Worm (Caenorhabditis elegans) whole organism, L3 larva: Measurements from ENCODE around the gene smu-2.

Experiments
- R02D3.7 ChIP-seq: fragments of 150-350 bp; optimal IDR thresholded peaks from 2 replicates; lab custom pipeline; 2014; ENCODE audit warnings: missing biosample characterization, missing genetic modification characterization
- ceh-16 ChIP-seq: sonication (generic microtip); optimal IDR thresholded peaks from 2 replicates; lab custom pipeline; 2017; ENCODE audit warnings: missing biosample characterization, missing genetic modification characterization
- ceh-28 ChIP-seq: fragments of 150-350 bp; optimal IDR thresholded peaks from 2 replicates; lab custom pipeline; 2014; ENCODE audit warnings: missing biosample characterization, missing genetic modification reagents, missing genetic modification characterization
- ceh-82 ChIP-seq: fragments of 150-350 bp; optimal IDR thresholded peaks from 2 replicates; lab custom pipeline; 2014; ENCODE audit warnings: missing biosample characterization, missing genetic modification characterization
- daf-12 ChIP-seq: fragments of 150-350 bp; optimal IDR thresholded peaks from 2 replicates; lab custom pipeline; 2014; ENCODE audit warnings: missing biosample characterization, missing genetic modification reagents, missing genetic modification characterization
- egl-27 ChIP-seq: sonication (generic microtip); optimal IDR thresholded peaks from 4 replicates; lab custom pipeline; 2017; ENCODE audit warnings: missing biosample characterization, missing genetic modification reagents, missing genetic modification characterization
- egl-5 ChIP-seq: fragments of 150-350 bp; optimal IDR thresholded peaks from 2 replicates; lab custom pipeline; 2017; ENCODE audit warnings: missing biosample characterization, missing genetic modification reagents, missing genetic modification characterization, inconsistent platforms
- elt-2 ChIP-seq: sonication (generic microtip); optimal IDR thresholded peaks from 2 replicates; lab custom pipeline; 2016; ENCODE audit warnings: missing genetic modification reagents, mild to moderate bottlenecking, missing genetic modification characterization, missing compliant biosample characterization
- elt-3 ChIP-seq, 3 experiments: fragments of 150-350 bp in 1 of 3; sonication (generic microtip) in 2 of 3; optimal IDR thresholded peaks; 2 replicates in 2 of 3; 4 replicates in 1 of 3; lab custom pipeline; 2014 to 2017; ENCODE audit warnings: missing biosample characterization in 3 of 3, missing genetic modification characterization in 3 of 3
- fkh-10 ChIP-seq: sonication (generic microtip); optimal IDR thresholded peaks from 2 replicates; lab custom pipeline; 2017; ENCODE audit warnings: missing biosample characterization, missing genetic modification reagents, missing genetic modification characterization
- fkh-2 ChIP-seq: fragments of 150-350 bp; optimal IDR thresholded peaks from 2 replicates; lab custom pipeline; 2014; ENCODE audit warnings: missing biosample characterization, missing genetic modification reagents, missing genetic modification characterization
- hmg-11 ChIP-seq: sonication (generic microtip); optimal IDR thresholded peaks from 2 replicates; lab custom pipeline; 2016; ENCODE audit warnings: missing genetic modification characterization, missing compliant biosample characterization
- jun-1 ChIP-seq: fragments of 150-350 bp; optimal IDR thresholded peaks from 2 replicates; lab custom pipeline; 2014; ENCODE audit warnings: missing biosample characterization, missing genetic modification reagents, missing genetic modification characterization
- lin-15B ChIP-seq: fragments of 150-350 bp; optimal IDR thresholded peaks from 2 replicates; lab custom pipeline; 2014; ENCODE audit warnings: missing biosample characterization, missing genetic modification characterization
- lin-39 ChIP-seq: fragments of 150-350 bp; optimal IDR thresholded peaks from 2 replicates; lab custom pipeline; 2018; ENCODE audit warnings: missing biosample characterization, missing genetic modification reagents, missing genetic modification characterization
- lsy-12 ChIP-seq: sonication (generic microtip); optimal IDR thresholded peaks from 2 replicates; lab custom pipeline; 2016; ENCODE audit warnings: mild to moderate bottlenecking, missing genetic modification characterization, missing compliant biosample characterization
- mdl-1 ChIP-seq: fragments of 150-350 bp; optimal IDR thresholded peaks from 2 replicates; lab custom pipeline; 2014; ENCODE audit warnings: missing biosample characterization, missing genetic modification characterization
- nfya-1 ChIP-seq: sonication (generic microtip); optimal IDR thresholded peaks from 2 replicates; lab custom pipeline; 2017; ENCODE audit warnings: missing genetic modification characterization, mild to moderate bottlenecking, missing compliant biosample characterization, antibody characterized with exemption, moderate library complexity; ENCODE audit not compliant: insufficient read depth
- nhr-11 ChIP-seq: fragments of 150-350 bp; optimal IDR thresholded peaks from 2 replicates; lab custom pipeline; 2014; ENCODE audit warnings: missing biosample characterization, missing genetic modification characterization
- nhr-12 ChIP-seq: fragments of 150-350 bp; optimal IDR thresholded peaks from 2 replicates; lab custom pipeline; 2014; ENCODE audit warnings: missing biosample characterization, missing genetic modification characterization
- nhr-23 ChIP-seq: fragments of 150-350 bp; optimal IDR thresholded peaks from 2 replicates; lab custom pipeline; 2014; ENCODE audit warnings: missing biosample characterization, missing genetic modification reagents, missing genetic modification characterization
- nhr-237 ChIP-seq: fragments of 150-350 bp; optimal IDR thresholded peaks from 2 replicates; lab custom pipeline; 2014; ENCODE audit warnings: missing biosample characterization, missing genetic modification characterization
- nhr-25 ChIP-seq: sonication (generic microtip); optimal IDR thresholded peaks from 2 replicates; lab custom pipeline; 2017; ENCODE audit warnings: missing biosample characterization, missing genetic modification characterization
- nhr-28 ChIP-seq: fragments of 150-350 bp; optimal IDR thresholded peaks from 2 replicates; lab custom pipeline; 2014; ENCODE audit warnings: missing biosample characterization, missing genetic modification characterization
- nhr-43 ChIP-seq: sonication (generic microtip); optimal IDR thresholded peaks from 2 replicates; lab custom pipeline; 2016; ENCODE audit warnings: mild to moderate bottlenecking, missing genetic modification characterization, missing compliant biosample characterization; ENCODE audit not compliant: poor library complexity, severe bottlenecking
- nhr-76 ChIP-seq: fragments of 150-350 bp; sonication (generic microtip); optimal IDR thresholded peaks from 5 replicates; lab custom pipeline; 2014; ENCODE audit warnings: missing biosample characterization, missing genetic modification characterization
- nhr-77 ChIP-seq: fragments of 150-350 bp; optimal IDR thresholded peaks from 2 replicates; lab custom pipeline; 2014; ENCODE audit warnings: missing biosample characterization, missing genetic modification characterization
- pha-4 ChIP-seq: fragments of 150-350 bp; optimal IDR thresholded peaks from 2 replicates; lab custom pipeline; 2014; ENCODE audit warnings: missing biosample characterization, missing genetic modification reagents, missing genetic modification characterization
- skn-1 ChIP-seq: fragments of 150-350 bp; optimal IDR thresholded peaks from 2 replicates; lab custom pipeline; 2014; ENCODE audit warnings: missing biosample characterization, missing genetic modification characterization
- snpc-4 ChIP-seq: fragments of 150-350 bp; optimal IDR thresholded peaks from 2 replicates; lab custom pipeline; 2014; ENCODE audit warnings: missing biosample characterization, missing genetic modification characterization
- tbx-2 ChIP-seq: sonication (generic microtip); optimal IDR thresholded peaks from 2 replicates; lab custom pipeline; 2016; ENCODE audit warnings: mild to moderate bottlenecking, missing genetic modification characterization, missing compliant biosample characterization
- unc-39 ChIP-seq: sonication (generic microtip); optimal IDR thresholded peaks from 4 replicates; lab custom pipeline; 2017; ENCODE audit warnings: missing biosample characterization, missing genetic modification characterization
- unc-62 ChIP-seq: fragments of 150-350 bp; sonication (generic microtip); optimal IDR thresholded peaks from 4 replicates; lab custom pipeline; 2014; ENCODE audit warnings: missing biosample characterization, missing genetic modification reagents, missing genetic modification characterization
- zag-1 ChIP-seq: fragments of 150-350 bp; optimal IDR thresholded peaks from 2 replicates; lab custom pipeline; 2014; ENCODE audit warnings: missing biosample characterization, missing genetic modification characterization
- ztf-11 ChIP-seq: fragments of 150-350 bp; optimal IDR thresholded peaks from 2 replicates; lab custom pipeline; 2014; ENCODE audit warnings: missing biosample characterization, missing genetic modification characterization
- ztf-4 ChIP-seq: fragments of 150-350 bp; optimal IDR thresholded peaks from 2 replicates; lab custom pipeline; 2014; ENCODE audit warnings: missing biosample characterization, missing genetic modification characterization

Gene smu-2

ce11 chrII:3500373-3500772, 18.2 kb downstream of the smu-2 start:
- TF ChIP-seq ceh-16 (tag; lab: Kevin White, UChicago) (no peak), nhr-76 (tag; lab: Kevin White, UChicago) (no peak), daf-12 (tag; lab: Kevin White, UChicago) (no peak), ceh-82 (tag; lab: Kevin White, UChicago) (no peak), nhr-77 (tag; lab: Kevin White, UChicago) (no peak), ztf-11 (tag; lab: Kevin White, UChicago) (no peak), lin-15B (tag; lab: Kevin White, UChicago) (no peak), mdl-1 (no peak), lsy-12 (tag; lab: Kevin White, UChicago) (no peak)

- TF ChIP-seq zag-1 (tag; lab: Kevin White, UChicago) (no peak), nhr-237 (no peak), lin-39 (tag; lab: Kevin White, UChicago) (no peak), unc-39 (tag; lab: Kevin White, UChicago) (no peak), skn-1 (no peak), ceh-82 (tag; lab: Kevin White, UChicago) (no peak), nhr-12 (tag; lab: Kevin White, UChicago) (no peak), nhr-23 (no peak), nfya-1 (no peak), nhr-43 (tag; lab: Kevin White, UChicago) (no peak), R02D3.7 (tag; lab: Kevin White, UChicago) (no peak), elt-2 (no peak), ztf-4 (tag; lab: Kevin White, UChicago) (no peak), pha-4 (tag; lab: Kevin White, UChicago) (no peak), nhr-28 (tag; lab: Kevin White, UChicago) (no peak), nhr-11 (tag; lab: Kevin White, UChicago) (no peak), mdl-1 (no peak), nhr-25 (no peak)
- TF ChIP-seq, all 47 proteins: peak for 0
Observed at ce11 chrII:3502011-3502410, 19.8 kb downstream of the smu-2 start.

DNA sequence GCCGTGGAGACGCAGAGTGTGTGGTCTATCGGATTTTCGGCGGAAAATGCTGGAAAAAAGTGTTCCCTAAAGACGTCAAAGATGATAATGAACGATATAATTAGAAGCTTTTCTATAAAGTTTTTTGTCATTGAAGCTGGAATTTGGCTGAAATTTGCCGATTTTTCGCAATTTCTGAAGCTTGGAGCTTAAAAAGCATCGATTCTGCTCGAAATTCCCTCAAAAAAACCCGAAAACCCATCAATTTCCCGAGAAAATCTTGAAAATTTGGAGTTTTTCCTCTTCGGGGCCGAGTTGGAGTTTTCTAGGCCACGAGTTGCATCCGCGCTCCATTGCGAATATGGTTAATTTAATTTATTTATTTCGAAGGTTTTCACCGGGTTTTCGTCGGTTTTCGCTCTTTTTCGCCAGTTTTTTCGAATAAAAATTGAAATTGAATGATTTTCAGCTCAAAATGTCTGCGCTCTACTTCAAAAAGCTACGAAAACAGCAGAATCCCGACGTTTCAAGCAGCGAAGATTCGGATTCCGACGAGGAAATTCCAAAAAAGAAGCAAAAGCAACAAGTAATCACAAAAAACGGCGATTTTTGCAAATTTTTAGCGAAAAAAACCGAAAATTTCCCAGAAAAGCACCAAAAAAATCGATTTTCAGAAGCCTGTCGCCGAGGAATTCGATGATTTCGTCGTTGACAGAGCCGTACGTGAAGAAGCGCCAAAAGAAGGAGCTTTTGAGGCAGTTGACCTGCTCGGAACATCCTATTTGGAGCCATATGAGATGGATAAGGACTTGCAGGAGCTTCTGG, 20.5 kb downstream of the smu-2 start, which contains the start of the genes col-71 and Y49F6B.2:
TSS of gene col-71 (minus strand) at position 51 of the 804 bp plus-strand sequence.
TSS of gene Y49F6B.2 (plus strand) at position 449 of the 804 bp plus-strand sequence.
- TF ChIP-seq skn-1, result peak; percentile 30
- TF ChIP-seq nhr-76 (tag; lab: Kevin White, UChicago), result no peak
- peak; percentile 75 for TF ChIP-seq pha-4 (tag; lab: Kevin White, UChicago)
- TF ChIP-seq unc-62 (GFP tag; lab: Kevin White, UChicago), result no peak
- peak; percentile 29 for TF ChIP-seq R02D3.7 (tag; lab: Kevin White, UChicago)
- no peak for TF ChIP-seq fkh-2
- TF ChIP-seq jun-1 (tag; lab: Kevin White, UChicago), result no peak
- TF ChIP-seq snpc-4 (tag; lab: Kevin White, UChicago), result peak; percentile 73
- no peak for TF ChIP-seq mdl-1
- TF ChIP-seq hmg-11 (tag; lab: Kevin White, UChicago), result peak; percentile 50
- no peak for TF ChIP-seq egl-27
- peak; percentile 94 for TF ChIP-seq lin-15B (tag; lab: Kevin White, UChicago)
- TF ChIP-seq ceh-16 (tag; lab: Kevin White, UChicago), result no peak
- no peak for TF ChIP-seq elt-3 (tag; optimal IDR thresholded peaks at IDR 0.05; lab: Kevin White, UChicago)
- TF ChIP-seq nfya-1, result peak; percentile 67
- TF ChIP-seq ceh-28 (tag; lab: Kevin White, UChicago), result peak; percentile 47
- peak; percentile 28 for TF ChIP-seq elt-2
- TF ChIP-seq nhr-23, result peak; percentile 61
- peak; percentile 63 for TF ChIP-seq egl-5 (tag; lab: Kevin White, UChicago)
- peak; percentile 59 for TF ChIP-seq fkh-10 (GFP tag; lab: Kevin White, UChicago)
- TF ChIP-seq tbx-2 (tag; lab: Kevin White, UChicago), result peak; percentile 21
- peak; percentile 68 for TF ChIP-seq lin-39 (tag; lab: Kevin White, UChicago)
